Fruit fly (Drosophila melanogaster) whole organism, embryonic: ENCODE measurements around the gene crc.

ENCODE experiments used
- Abd-B ChIP-seq: fragments of 200-800 bp; sonication (Bioruptor generic); optimal IDR thresholded peaks from 2 replicates; lab custom pipeline; 2018; ENCODE audit warnings: missing biosample characterization, mild to moderate bottlenecking, missing genetic modification characterization, moderate library complexity
- Atf3 ChIP-seq: fragments of 200-800 bp; sonication (Bioruptor generic); optimal IDR thresholded peaks from 3 replicates; lab custom pipeline; 2016; ENCODE audit warnings: missing biosample characterization, missing genetic modification characterization
- CG1024 ChIP-seq: fragments of 200-800 bp; sonication (Bioruptor generic); IDR thresholded peaks from 2 replicates; pipeline ENCODE4 v1.3.6; 2022; ENCODE audit warnings: missing biosample characterization, missing genetic modification characterization
- CG11504 ChIP-seq: fragments of 200-800 bp; sonication (Bioruptor generic); optimal IDR thresholded peaks from 3 replicates; lab custom pipeline; 2019; ENCODE audit warnings: missing biosample characterization, mild to moderate bottlenecking, missing genetic modification characterization, moderate library complexity
- CG12104 ChIP-seq: fragments of 200-800 bp; sonication (Bioruptor generic); optimal IDR thresholded peaks from 3 replicates; lab custom pipeline; 2016; ENCODE audit warnings: missing biosample characterization, missing genetic modification characterization
- CG14667 ChIP-seq: fragments of 200-800 bp; sonication (Bioruptor generic); IDR thresholded peaks from 2 replicates; pipeline ENCODE4 v1.3.6; 2022; ENCODE audit warnings: missing biosample characterization, missing genetic modification characterization
- CG15073 ChIP-seq: fragments of 200-800 bp; sonication (Bioruptor generic); optimal IDR thresholded peaks from 2 replicates; lab custom pipeline; 2016; ENCODE audit warnings: missing biosample characterization, missing genetic modification characterization
- CG15601 ChIP-seq: fragments of 200-800 bp; sonication (Bioruptor generic); optimal IDR thresholded peaks from 3 replicates; lab custom pipeline; 2019; ENCODE audit warnings: missing biosample characterization, mild to moderate bottlenecking, missing genetic modification characterization, moderate library complexity
- CG1603 ChIP-seq: fragments of 200-800 bp; sonication (Bioruptor generic); optimal IDR thresholded peaks from 2 replicates; lab custom pipeline; 2019; ENCODE audit warnings: missing biosample characterization, mild to moderate bottlenecking, missing genetic modification characterization, moderate library complexity
- CG2199 ChIP-seq: fragments of 200-800 bp; sonication (Bioruptor generic); IDR thresholded peaks from 3 replicates; pipeline ENCODE4 v1.3.6; 2022; ENCODE audit warnings: missing biosample characterization, missing genetic modification characterization
- CG34376 ChIP-seq: fragments of 200-800 bp; sonication (Bioruptor generic); optimal IDR thresholded peaks from 2 replicates; lab custom pipeline; 2018; ENCODE audit warnings: missing biosample characterization, mild to moderate bottlenecking, missing genetic modification characterization
- CG4707 ChIP-seq: fragments of 200-800 bp; sonication (Bioruptor generic); optimal IDR thresholded peaks from 2 replicates; lab custom pipeline; 2018; ENCODE audit warnings: missing biosample characterization, mild to moderate bottlenecking, missing genetic modification characterization, moderate library complexity
- CG4854 ChIP-seq: fragments of 200-800 bp; sonication (Bioruptor generic); optimal IDR thresholded peaks from 2 replicates; lab custom pipeline; 2016; ENCODE audit warnings: missing biosample characterization, missing genetic modification characterization, inconsistent platforms
- CG5953 ChIP-seq: fragments of 200-800 bp; sonication (Bioruptor generic); IDR thresholded peaks from 2 replicates; pipeline ENCODE4 v1.3.6; 2022; ENCODE audit warnings: missing biosample characterization, missing genetic modification characterization
- CG6683 ChIP-seq: fragments of 200-800 bp; sonication (Bioruptor generic); optimal IDR thresholded peaks from 2 replicates; lab custom pipeline; 2017; ENCODE audit warnings: missing biosample characterization, mild to moderate bottlenecking, missing genetic modification characterization, missing genetic modification reagents
- CG6813 ChIP-seq: fragments of 200-800 bp; sonication (Bioruptor generic); optimal IDR thresholded peaks from 2 replicates; lab custom pipeline; 2017; ENCODE audit warnings: missing biosample characterization, missing genetic modification characterization, mild to moderate bottlenecking, moderate library complexity, missing genetic modification reagents
- CG6854 ChIP-seq: fragments of 200-800 bp; sonication (Bioruptor generic); optimal IDR thresholded peaks from 3 replicates; lab custom pipeline; 2017; ENCODE audit warnings: missing biosample characterization, mild to moderate bottlenecking, missing genetic modification characterization
- Camta ChIP-seq: fragments of 200-800 bp; sonication (Bioruptor generic); optimal IDR thresholded peaks from 2 replicates; lab custom pipeline; 2016; ENCODE audit warnings: missing biosample characterization, missing genetic modification characterization
- D19B ChIP-seq: fragments of 200-800 bp; sonication (Bioruptor generic); optimal IDR thresholded peaks from 2 replicates; lab custom pipeline; 2017; ENCODE audit warnings: missing biosample characterization, mild to moderate bottlenecking, missing genetic modification characterization
- Dek ChIP-seq: fragments of 200-800 bp; sonication (Bioruptor generic); optimal IDR thresholded peaks from 3 replicates; lab custom pipeline; 2019; ENCODE audit warnings: missing biosample characterization, mild to moderate bottlenecking, missing genetic modification characterization, moderate library complexity
- Dip2 ChIP-seq: fragments of 200-800 bp; sonication (Bioruptor generic); IDR thresholded peaks from 2 replicates; pipeline ENCODE4 v1.3.6; 2022; ENCODE audit warnings: missing biosample characterization, missing genetic modification characterization
- Ets65A ChIP-seq: fragments of 200-800 bp; sonication (Bioruptor generic); peaks from one replicate; lab custom pipeline; 2016; ENCODE audit warnings: missing biosample characterization, missing genetic modification characterization
- Fer2 ChIP-seq: fragments of 200-800 bp; sonication (Bioruptor generic); optimal IDR thresholded peaks from 2 replicates; lab custom pipeline; 2018; ENCODE audit warnings: missing biosample characterization, mild to moderate bottlenecking, missing genetic modification characterization, moderate library complexity
- Hr39 ChIP-seq: fragments of >200 bp; optimal IDR thresholded peaks from 2 replicates; lab custom pipeline; 2017
- Lim3 ChIP-seq: fragments of 200-800 bp; sonication (Bioruptor generic); IDR thresholded peaks from 2 replicates; pipeline ENCODE4 v1.3.6; 2022; ENCODE audit warnings: missing biosample characterization, missing genetic modification characterization
- Mad ChIP-seq: fragments of 200-800 bp; sonication (Bioruptor generic); optimal IDR thresholded peaks from 2 replicates; lab custom pipeline; 2016; ENCODE audit warnings: missing biosample characterization, missing genetic modification characterization
- NC2α ChIP-seq: fragments of 200-800 bp; sonication (Bioruptor generic); optimal IDR thresholded peaks from 2 replicates; lab custom pipeline; 2016; ENCODE audit warnings: missing biosample characterization, missing genetic modification characterization
- Nf-YC ChIP-seq: fragments of 200-800 bp; optimal IDR thresholded peaks from 3 replicates; lab custom pipeline; 2019; ENCODE audit warnings: missing biosample characterization, mild to moderate bottlenecking, missing genetic modification characterization, moderate library complexity
- ash1 ChIP-seq: fragments of 200-800 bp; sonication (Bioruptor generic); optimal IDR thresholded peaks from 2 replicates; lab custom pipeline; 2018; ENCODE audit warnings: missing biosample characterization, mild to moderate bottlenecking, missing genetic modification characterization
- ato ChIP-seq: fragments of 200-800 bp; sonication (Bioruptor generic); IDR thresholded peaks from 2 replicates; pipeline ENCODE4 v1.3.6; 2022; ENCODE audit warnings: missing biosample characterization, missing genetic modification characterization; ENCODE audit not compliant: partially characterized antibody
- bbx ChIP-seq: fragments of 200-800 bp; sonication (Bioruptor generic); IDR thresholded peaks from 2 replicates; pipeline ENCODE4 v1.3.6; 2022; ENCODE audit warnings: missing biosample characterization, missing genetic modification characterization; ENCODE audit not compliant: partially characterized antibody
- chm ChIP-seq: fragments of 200-800 bp; sonication (Bioruptor generic); IDR thresholded peaks from 2 replicates; pipeline ENCODE4 v1.3.6; 2022; ENCODE audit warnings: missing biosample characterization, missing genetic modification characterization
- corto ChIP-seq: fragments of 200-800 bp; sonication (Bioruptor generic); optimal IDR thresholded peaks from 2 replicates; lab custom pipeline; 2016; ENCODE audit warnings: missing biosample characterization, mild to moderate bottlenecking, missing genetic modification characterization, moderate library complexity
- crol ChIP-seq: fragments of 200-800 bp; sonication (Bioruptor generic); IDR thresholded peaks from 2 replicates; pipeline ENCODE4 v1.3.6; 2022; ENCODE audit warnings: missing biosample characterization, missing genetic modification characterization
- dm ChIP-seq: fragments of 200-800 bp; sonication (Bioruptor generic); optimal IDR thresholded peaks from 3 replicates; lab custom pipeline; 2016; ENCODE audit warnings: missing biosample characterization, missing genetic modification characterization
- gem ChIP-seq: fragments of 200-800 bp; sonication (Bioruptor generic); optimal IDR thresholded peaks from 2 replicates; lab custom pipeline; 2019; ENCODE audit warnings: missing biosample characterization, mild to moderate bottlenecking, missing genetic modification characterization, moderate library complexity
- mirr ChIP-seq: fragments of 200-800 bp; sonication (Bioruptor generic); optimal IDR thresholded peaks from 3 replicates; lab custom pipeline; 2018; ENCODE audit warnings: missing biosample characterization, mild to moderate bottlenecking, missing genetic modification characterization
- nerfin-1 ChIP-seq: fragments of 200-800 bp; sonication (Bioruptor generic); optimal IDR thresholded peaks from 3 replicates; lab custom pipeline; 2019; ENCODE audit warnings: missing biosample characterization, mild to moderate bottlenecking, missing genetic modification characterization, moderate library complexity
- nerfin-2 ChIP-seq: fragments of 200-800 bp; sonication (Bioruptor generic); IDR thresholded peaks from 2 replicates; pipeline ENCODE4 v1.3.6; 2022; ENCODE audit warnings: missing biosample characterization, missing genetic modification characterization; ENCODE audit not compliant: partially characterized antibody
- pros ChIP-seq: fragments of 200-800 bp; sonication (Bioruptor generic); optimal IDR thresholded peaks from 3 replicates; lab custom pipeline; 2019; ENCODE audit warnings: missing biosample characterization, mild to moderate bottlenecking, missing genetic modification characterization, moderate library complexity
- rib ChIP-seq: fragments of 200-800 bp; sonication (Bioruptor generic); IDR thresholded peaks from 2 replicates; pipeline ENCODE4 v1.3.6; 2022; ENCODE audit warnings: missing biosample characterization, missing genetic modification characterization
- run ChIP-seq: fragments of 200-800 bp; sonication (Bioruptor generic); optimal IDR thresholded peaks from 3 replicates; lab custom pipeline; 2018; ENCODE audit warnings: missing biosample characterization, mild to moderate bottlenecking, missing genetic modification characterization
- sc ChIP-seq, 3 experiments: fragments of >200 bp in 2 of 3; fragments of 200-800 bp in 1 of 3; sonication (Bioruptor generic) in 1 of 3; optimal IDR thresholded peaks; 2 replicates in 2 of 3; 3 replicates in 1 of 3; lab custom pipeline; 2017; ENCODE audit warnings: mild to moderate bottlenecking in 1 of 3, missing biosample characterization in 1 of 3, missing genetic modification characterization in 1 of 3, missing genetic modification reagents in 1 of 3
- sens ChIP-seq: fragments of 200-800 bp; sonication (Bioruptor generic); peaks from one replicate; lab custom pipeline; 2016; ENCODE audit warnings: missing biosample characterization, missing genetic modification characterization
- sob ChIP-seq: fragments of 200-800 bp; sonication (Bioruptor generic); IDR thresholded peaks from 2 replicates; pipeline ENCODE4 v1.3.6; 2022; ENCODE audit warnings: missing biosample characterization, missing genetic modification characterization
- sr ChIP-seq: fragments of 200-800 bp; sonication (Bioruptor generic); IDR thresholded peaks from 3 replicates; pipeline ENCODE4 v1.3.6; 2022; ENCODE audit warnings: missing biosample characterization, missing genetic modification characterization
- wek ChIP-seq: fragments of 200-800 bp; sonication (Bioruptor generic); optimal IDR thresholded peaks from 3 replicates; lab custom pipeline; 2018; ENCODE audit warnings: missing biosample characterization, mild to moderate bottlenecking, missing genetic modification characterization, moderate library complexity
- yki ChIP-seq: fragments of >200 bp; optimal IDR thresholded peaks from 3 replicates; lab custom pipeline; 2018
- z ChIP-seq: fragments of 200-800 bp; sonication (Bioruptor generic); IDR thresholded peaks from 3 replicates; pipeline ENCODE4 v1.3.6; 2022; ENCODE audit warnings: missing biosample characterization, missing genetic modification characterization
- zen2 ChIP-seq: fragments of 200-800 bp; sonication (Bioruptor generic); IDR thresholded peaks from 3 replicates; pipeline ENCODE4 v1.3.6; 2022; ENCODE audit warnings: missing biosample characterization, missing genetic modification characterization; ENCODE audit not compliant: partially characterized antibody
- zfh1 ChIP-seq: fragments of 200-800 bp; sonication (Bioruptor generic); IDR thresholded peaks from 3 replicates; pipeline ENCODE4 v1.3.6; 2022; ENCODE audit warnings: missing biosample characterization, missing genetic modification characterization

crc gene

DNA sequence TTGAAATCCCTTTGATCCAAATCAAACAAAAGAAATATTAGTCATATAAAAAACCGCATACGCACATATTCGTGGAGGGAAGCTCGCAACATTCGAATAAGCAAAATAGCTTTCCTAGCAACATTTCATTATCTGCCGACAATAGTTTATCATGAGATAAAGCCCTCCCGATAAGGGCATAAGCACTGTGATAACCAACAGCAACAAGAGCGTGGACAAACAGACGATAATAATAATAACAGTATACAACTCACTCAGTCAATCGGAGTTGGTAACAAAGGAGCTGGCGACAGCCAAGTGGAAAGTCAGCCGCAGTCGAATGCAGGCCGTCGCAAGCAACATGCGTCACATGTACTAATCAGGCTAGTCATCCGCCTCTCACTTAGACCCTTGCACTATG is 18.7 kb downstream of the crc start (continued):
- TF ChIP-seq CG4707 (GFP tag; lab: Kevin White, UChicago): peak; percentile 58
- TF ChIP-seq CG6683 (GFP tag; lab: Kevin White, UChicago): no peak
- TF ChIP-seq mirr (GFP tag; lab: Kevin White, UChicago): peak; percentile 43
- peak; percentile 5 for TF ChIP-seq CG15601
- peak; percentile 22 for TF ChIP-seq nerfin-1 (tag; lab: Kevin White, UChicago)
- no peak for TF ChIP-seq Nf-YC
- TF ChIP-seq CG2199: peak; percentile 79; the same call in 2 of the 3 replicates
- no peak for TF ChIP-seq Atf3 (GFP tag; lab: Kevin White, UChicago)
- TF ChIP-seq dm: no peak
- TF ChIP-seq CG6854 (GFP tag; lab: Kevin White, UChicago): no peak
- TF ChIP-seq CG11504 (tag; lab: Kevin White, UChicago): peak; percentile 96
- no peak for TF ChIP-seq CG14667 (GFP tag; lab: Robert Waterston, UW)
- no peak for TF ChIP-seq Fer2 (tag; lab: Kevin White, UChicago)
- TF ChIP-seq CG5953 (GFP tag; lab: Robert Waterston, UW): no peak
- no peak for TF ChIP-seq run (tag; lab: Kevin White, UChicago)
- TF ChIP-seq wek (GFP tag; lab: Kevin White, UChicago): peak; percentile 22
- no peak for TF ChIP-seq Camta
- TF ChIP-seq CG34376 (GFP tag; lab: Kevin White, UChicago): peak; percentile 3
- TF ChIP-seq bbx (GFP tag; lab: Robert Waterston, UW): no peak
- TF ChIP-seq ato (GFP tag; lab: Robert Waterston, UW): no peak
- TF ChIP-seq sens (GFP tag; lab: Kevin White, UChicago): peak; percentile 15
- no peak for TF ChIP-seq chm (GFP tag; lab: Robert Waterston, UW)

DNA sequence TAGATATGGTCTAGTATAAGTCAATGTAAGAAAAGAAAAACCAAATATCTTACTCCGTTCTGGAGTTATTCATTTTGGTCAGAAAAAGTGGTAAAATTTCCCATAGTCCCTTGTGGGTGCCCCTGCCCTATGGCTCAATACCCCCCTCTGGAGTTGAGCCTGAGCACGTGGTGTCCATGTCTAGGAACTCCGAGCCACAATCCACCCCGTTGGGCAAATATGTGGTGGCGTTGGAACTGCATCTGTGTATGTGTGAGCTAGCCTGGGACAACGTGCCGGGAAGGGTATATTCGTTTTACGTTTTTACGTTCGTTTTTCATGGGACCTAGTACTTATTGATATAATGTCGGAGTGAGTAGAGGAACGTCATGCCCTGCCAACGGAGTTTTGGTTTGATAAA is 20.2 kb downstream of the crc start:
- TF ChIP-seq crol (GFP tag; lab: Robert Waterston, UW): no peak
- peak; percentile 30 for TF ChIP-seq gem (tag; lab: Kevin White, UChicago)
- 0 out of 2 replicates have a peak, but pooled peaks have one; percentile 23 for TF ChIP-seq chm (GFP tag; lab: Robert Waterston, UW)
- no peak for TF ChIP-seq corto
- TF ChIP-seq NC2α (GFP tag; lab: Kevin White, UChicago): no peak
- peak; percentile 69 for TF ChIP-seq pros (GFP tag; lab: Kevin White, UChicago)
- TF ChIP-seq Hr39 (lab: Kevin White, UChicago): no peak
- no peak for TF ChIP-seq ash1 (GFP tag; lab: Kevin White, UChicago)
- TF ChIP-seq Dip2: no peak
- no peak for TF ChIP-seq CG4854 (GFP tag; lab: Kevin White, UChicago)
- TF ChIP-seq sc (optimal IDR thresholded peaks at IDR 0.05; lab: Kevin White, UChicago): no peak
- TF ChIP-seq sc (GFP tag; optimal IDR thresholded peaks at IDR 0.05; lab: Kevin White, UChicago): no peak
- no peak for TF ChIP-seq CG1024
- TF ChIP-seq Abd-B (GFP tag; lab: Kevin White, UChicago): no peak
- TF ChIP-seq yki: no peak
- no peak for TF ChIP-seq rib (GFP tag; lab: Robert Waterston, UW)
- no peak for TF ChIP-seq sr
- no peak for TF ChIP-seq CG12104 (GFP tag; lab: Kevin White, UChicago)
- TF ChIP-seq zen2 (GFP tag; lab: Robert Waterston, UW): no peak
- no peak for TF ChIP-seq Ets65A (GFP tag; lab: Kevin White, UChicago)
- TF ChIP-seq sob (GFP tag; lab: Robert Waterston, UW): peak; percentile 39; the same call in 1 of the 2 replicates
- peak; percentile 9 for TF ChIP-seq CG1603 (tag; lab: Kevin White, UChicago)
- TF ChIP-seq Dek (tag; lab: Kevin White, UChicago): no peak
- no peak for TF ChIP-seq Lim3 (GFP tag; lab: Robert Waterston, UW)
- TF ChIP-seq CG6813 (GFP tag; lab: Kevin White, UChicago): no peak
- TF ChIP-seq Mad (GFP tag; lab: Kevin White, UChicago): no peak
- TF ChIP-seq Atf3 (GFP tag; lab: Kevin White, UChicago): no peak
- no peak for TF ChIP-seq zfh1
- no peak for TF ChIP-seq CG15073 (GFP tag; lab: Kevin White, UChicago)
- no peak for TF ChIP-seq nerfin-2
- peak; percentile 38 for TF ChIP-seq D19B (GFP tag; lab: Kevin White, UChicago)
- peak; percentile 85 for TF ChIP-seq z (GFP tag; lab: Robert Waterston, UW)
